Worm (Caenorhabditis elegans): ENCODE data around the gene pkg-2.

ce11 chrIV:8520594-8520993, at the start of gene pkg-2:
- TF ChIP-seq snpc-4 (tag; optimal IDR thresholded peaks at IDR 0.05) (no peak), ama-1 (optimal IDR thresholded peaks at IDR 0.05) (no peak), dmd-8 (GFP tag; IDR thresholded peaks at IDR 0.05) (no peak), rbr-2 (tag; optimal IDR thresholded peaks at IDR 0.05) (no peak), skn-1 (tag; optimal IDR thresholded peaks at IDR 0.05) (no peak), ceh-82 (tag; optimal IDR thresholded peaks at IDR 0.05) (no peak), F37D6.2 (tag; optimal IDR thresholded peaks at IDR 0.05) (no peak)
